Worm (Caenorhabditis elegans) whole organism, late embryonic: ENCODE results near the gene ife-1.

ENCODE experiments used
- ceh-18 ChIP-seq: sonication (generic microtip); optimal IDR thresholded peaks from 2 replicates; lab custom pipeline; 2016; ENCODE audit warnings: missing genetic modification characterization, missing compliant biosample characterization
- ceh-9 ChIP-seq: sonication (generic microtip); optimal IDR thresholded peaks from 2 replicates; lab custom pipeline; 2016; ENCODE audit warnings: mild to moderate bottlenecking, missing genetic modification characterization, inconsistent platforms, missing compliant biosample characterization
- elt-2 ChIP-seq: sonication (generic microtip); optimal IDR thresholded peaks from 2 replicates; lab custom pipeline; 2016; ENCODE audit warnings: missing genetic modification reagents, missing genetic modification characterization, missing compliant biosample characterization
- gmeb-2 ChIP-seq: sonication (generic microtip); optimal IDR thresholded peaks from 2 replicates; lab custom pipeline; 2016; ENCODE audit warnings: missing genetic modification characterization, inconsistent platforms, missing compliant biosample characterization
- nfya-1 ChIP-seq: sonication (generic microtip); optimal IDR thresholded peaks from 2 replicates; lab custom pipeline; 2017; ENCODE audit warnings: missing genetic modification characterization, mild to moderate bottlenecking, missing compliant biosample characterization, antibody characterized with exemption, moderate library complexity
- pha-4 ChIP-seq: fragments of 150-350 bp; optimal IDR thresholded peaks from 2 replicates; lab custom pipeline; 2018; ENCODE audit warnings: missing biosample characterization, missing genetic modification reagents, missing genetic modification characterization
- sox-4 ChIP-seq: sonication (generic microtip); optimal IDR thresholded peaks from 2 replicates; lab custom pipeline; 2017; ENCODE audit warnings: mild to moderate bottlenecking, missing genetic modification characterization, inconsistent platforms, missing compliant biosample characterization

- TF ChIP-seq elt-2 (tag; lab: Kevin White, UChicago): no peak
- no peak for TF ChIP-seq ceh-18 (tag; lab: Kevin White, UChicago)
- no peak for TF ChIP-seq pha-4 (tag; lab: Kevin White, UChicago)
- TF ChIP-seq gmeb-2: no peak
- no peak for TF ChIP-seq sox-4
- peak; percentile 71 for TF ChIP-seq nfya-1 (tag; lab: Kevin White, UChicago)
- TF ChIP-seq ceh-9 (tag; lab: Kevin White, UChicago): no peak
Measured at ce11 chrIII:13359847-13360246, 16.6 kb downstream of the ife-1 start.
